Worm (Caenorhabditis elegans) whole organism, midembryonic: ENCODE data around the gene ttr-28.

Experiments
- T22C8.4 ChIP-seq: fragments of 200-800 bp; sonication (Bioruptor generic); IDR thresholded peaks from 2 replicates; pipeline ENCODE4 v1.3.6; 2022; ENCODE audit warnings: missing genetic modification characterization, missing compliant biosample characterization
- cog-1 ChIP-seq: sonication (generic microtip); optimal IDR thresholded peaks from 2 replicates; lab custom pipeline; 2016; ENCODE audit warnings: missing genetic modification characterization, missing compliant biosample characterization
- flt-1 ChIP-seq: fragments of 200-800 bp; sonication (Bioruptor generic); IDR thresholded peaks from 2 replicates; pipeline ENCODE4 v1.3.6; 2022; ENCODE audit warnings: missing genetic modification characterization, missing compliant biosample characterization
- klf-2 ChIP-seq: fragments of 200-800 bp; sonication (Bioruptor generic); conservative IDR thresholded peaks from 2 replicates; pipeline ENCODE4 v1.3.6; 2022; ENCODE audit warnings: missing genetic modification reagents, missing genetic modification characterization, missing compliant biosample characterization
- med-1 ChIP-seq: sonication (generic microtip); optimal IDR thresholded peaks from 2 replicates; lab custom pipeline; 2017; ENCODE audit warnings: missing genetic modification characterization, mild to moderate bottlenecking, missing compliant biosample characterization, antibody characterized with exemption, missing genetic modification reagents; ENCODE audit not compliant: insufficient read depth
- ref-1 ChIP-seq: fragments of 200-800 bp; sonication (Bioruptor generic); conservative IDR thresholded peaks from 2 replicates; pipeline ENCODE4 v1.3.6; 2022; ENCODE audit warnings: missing genetic modification reagents, missing genetic modification characterization, missing compliant biosample characterization
- tab-1 ChIP-seq: fragments of 200-800 bp; sonication (Bioruptor generic); IDR thresholded peaks from 2 replicates; pipeline ENCODE4 v1.3.6; 2022; ENCODE audit warnings: missing genetic modification characterization, missing compliant biosample characterization
- ztf-23 ChIP-seq: fragments of 200-800 bp; sonication (Bioruptor generic); IDR thresholded peaks from 2 replicates; pipeline ENCODE4 v1.3.6; 2022; ENCODE audit warnings: missing genetic modification reagents, missing genetic modification characterization, missing compliant biosample characterization
- ztf-29 ChIP-seq: fragments of 200-800 bp; sonication (Bioruptor generic); IDR thresholded peaks from 2 replicates; pipeline ENCODE4 v1.3.6; 2022; ENCODE audit warnings: missing genetic modification reagents, missing genetic modification characterization, missing compliant biosample characterization

ce11 chrV:12871753-12872152 is 33.2 kb downstream of the ttr-28 start, which contains the start of gene bus-19:
- TF ChIP-seq ztf-23 (no peak), cog-1 (no peak), flt-1 (GFP tag; lab: Robert Waterston, UW) (no peak), ref-1 (GFP tag; lab: Robert Waterston, UW) (no peak), ztf-29 (GFP tag; lab: Robert Waterston, UW) (no peak), med-1 (GFP tag; lab: Kevin White, UChicago) (no peak), tab-1 (no peak), klf-2 (GFP tag; lab: Robert Waterston, UW) (no peak), T22C8.4 (no peak)
